Fruit fly (Drosophila melanogaster) Kc167 (cell line): ENCODE results near the gene CG31093.

Experiments used
- Sin3A ChIP-seq: fragments of >200 bp; optimal IDR thresholded peaks from 2 replicates; lab custom pipeline; 2018; ENCODE audit warnings: missing external identifiers
- insv ChIP-seq: fragments of >200 bp; optimal IDR thresholded peaks from 3 replicates; lab custom pipeline; 2018; ENCODE audit warnings: missing external identifiers
- ttk ChIP-seq: sonication (Bioruptor generic); optimal IDR thresholded peaks from 2 replicates; lab custom pipeline; 2017; ENCODE audit warnings: missing external identifiers

The CG31093 gene

DNA sequence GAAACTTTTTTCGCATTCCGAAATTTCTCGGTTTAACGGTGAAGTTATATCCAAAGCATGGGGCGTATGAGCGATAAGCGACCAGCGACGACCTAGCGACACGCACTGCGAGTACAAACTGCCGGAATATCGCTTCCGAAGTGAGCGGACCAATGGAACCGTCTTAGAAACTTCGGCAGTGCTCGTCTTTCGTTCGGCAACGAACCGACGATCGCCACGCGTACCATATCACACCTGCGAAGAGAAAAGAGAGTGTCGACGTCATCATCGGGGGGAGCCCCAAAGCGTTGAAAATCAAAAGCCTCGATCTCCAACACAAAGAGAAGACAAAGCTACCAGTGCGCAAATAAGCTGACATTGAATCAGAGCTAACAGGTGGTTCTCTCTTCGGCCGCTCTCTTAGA is 49.9 kb downstream of the CG31093 start, which contains the start of gene LpR2:
Gene LpR2, minus strand, starts transcription at position 118 of the 404 bp plus-strand sequence.
- TF ChIP-seq Sin3A (no peak), ttk (lab: Kevin White, UChicago) (no peak), insv (no peak)
